Fruit fly (Drosophila melanogaster) whole organism, embryonic: ENCODE data around the gene Cpr5C.
A peak's percentile ranks its signal among the peaks of the same experiment; 100 is the strongest.

Source experiments
- ATbp ChIP-seq: fragments of 200-800 bp; sonication (Bioruptor generic); optimal IDR thresholded peaks from 2 replicates; lab custom pipeline; 2017; ENCODE audit warnings: missing biosample characterization, mild to moderate bottlenecking, missing genetic modification characterization, missing genetic modification reagents
- Asciz ChIP-seq: fragments of 200-800 bp; sonication (Bioruptor generic); optimal IDR thresholded peaks from 2 replicates; lab custom pipeline; 2017; ENCODE audit warnings: missing biosample characterization, mild to moderate bottlenecking, missing genetic modification characterization, missing genetic modification reagents
- Atf6 ChIP-seq: fragments of 200-800 bp; sonication (Bioruptor generic); IDR thresholded peaks from 2 replicates; pipeline ENCODE4 v1.3.6; 2022; ENCODE audit warnings: missing biosample characterization, missing genetic modification characterization
- Awh ChIP-seq: fragments of 200-800 bp; sonication (Bioruptor generic); IDR thresholded peaks from 2 replicates; pipeline ENCODE4, ENCODE4 v1.3.6; 2022; ENCODE audit warnings: missing biosample characterization, missing genetic modification characterization
- C15 ChIP-seq: fragments of 200-800 bp; sonication (Bioruptor generic); IDR thresholded peaks from 3 replicates; pipeline ENCODE4 v1.3.6; 2022; ENCODE audit warnings: missing biosample characterization, missing genetic modification characterization
- CG11695 ChIP-seq: fragments of 200-800 bp; sonication (Bioruptor generic); IDR thresholded peaks from 3 replicates; pipeline ENCODE4 v1.3.6; 2022; ENCODE audit warnings: missing biosample characterization, missing genetic modification characterization
- CG11696 ChIP-seq: fragments of 200-800 bp; sonication (Bioruptor generic); IDR thresholded peaks from 2 replicates; pipeline ENCODE4 v1.3.6; 2022; ENCODE audit warnings: missing biosample characterization, missing genetic modification characterization
- CG12659 ChIP-seq: fragments of 200-800 bp; sonication (Bioruptor generic); optimal IDR thresholded peaks from 3 replicates; lab custom pipeline; 2017; ENCODE audit warnings: mild to moderate bottlenecking, missing biosample characterization, missing genetic modification reagents, missing genetic modification characterization
- CG14667 ChIP-seq: fragments of 200-800 bp; sonication (Bioruptor generic); IDR thresholded peaks from 2 replicates; pipeline ENCODE4 v1.3.6; 2022; ENCODE audit warnings: missing biosample characterization, missing genetic modification characterization
- CG17328 ChIP-seq: fragments of 200-800 bp; sonication (Bioruptor generic); IDR thresholded peaks from 2 replicates; pipeline ENCODE4 v1.3.6; 2022; ENCODE audit warnings: missing biosample characterization, missing genetic modification characterization
- CG1832 ChIP-seq: fragments of 200-800 bp; sonication (Bioruptor generic); optimal IDR thresholded peaks from 2 replicates; lab custom pipeline; 2017; ENCODE audit warnings: missing biosample characterization, mild to moderate bottlenecking, missing genetic modification characterization, inconsistent platforms
- CG2199 ChIP-seq: fragments of 200-800 bp; sonication (Bioruptor generic); IDR thresholded peaks from 3 replicates; pipeline ENCODE4 v1.3.6; 2022; ENCODE audit warnings: missing biosample characterization, missing genetic modification characterization
- CG2875 ChIP-seq: fragments of 200-800 bp; sonication (Bioruptor generic); optimal IDR thresholded peaks from 2 replicates; lab custom pipeline; 2017; ENCODE audit warnings: missing biosample characterization, mild to moderate bottlenecking, missing genetic modification characterization, missing genetic modification reagents
- CG30020 ChIP-seq: fragments of 200-800 bp; optimal IDR thresholded peaks from 2 replicates; lab custom pipeline; 2019; ENCODE audit warnings: missing biosample characterization, mild to moderate bottlenecking, missing genetic modification characterization, moderate library complexity
- CG4328 ChIP-seq: fragments of 200-800 bp; sonication (Bioruptor generic); optimal IDR thresholded peaks from 3 replicates; lab custom pipeline; 2017; ENCODE audit warnings: missing biosample characterization, missing genetic modification reagents, missing genetic modification characterization
- CG4730 ChIP-seq: fragments of 200-800 bp; sonication (Bioruptor generic); IDR thresholded peaks from 2 replicates; pipeline ENCODE4 v1.3.6; 2022; ENCODE audit warnings: missing biosample characterization, missing genetic modification characterization
- CG6791 ChIP-seq: fragments of 200-800 bp; sonication (Bioruptor generic); IDR thresholded peaks from 3 replicates; pipeline ENCODE4 v1.3.6; 2022; ENCODE audit warnings: missing biosample characterization, missing genetic modification characterization; ENCODE audit not compliant: partially characterized antibody
- CG6854 ChIP-seq: fragments of 200-800 bp; sonication (Bioruptor generic); optimal IDR thresholded peaks from 3 replicates; lab custom pipeline; 2017; ENCODE audit warnings: missing biosample characterization, mild to moderate bottlenecking, missing genetic modification characterization
- CG7987 ChIP-seq: fragments of 200-800 bp; sonication (Bioruptor generic); optimal IDR thresholded peaks from 2 replicates; lab custom pipeline; 2018; ENCODE audit warnings: missing biosample characterization, mild to moderate bottlenecking, missing genetic modification characterization, moderate library complexity
- D19B ChIP-seq: fragments of 200-800 bp; sonication (Bioruptor generic); optimal IDR thresholded peaks from 2 replicates; lab custom pipeline; 2017; ENCODE audit warnings: missing biosample characterization, mild to moderate bottlenecking, missing genetic modification characterization
- Dip3 ChIP-seq: fragments of 200-800 bp; sonication (Bioruptor generic); optimal IDR thresholded peaks from 3 replicates; lab custom pipeline; 2016; ENCODE audit warnings: missing biosample characterization, missing genetic modification characterization
- Eip74EF ChIP-seq, 2 experiments: fragments of 200-800 bp in 1 of 2; fragments of >200 bp in 1 of 2; sonication (Bioruptor generic) in 1 of 2; optimal IDR thresholded peaks; 2 replicates each; lab custom pipeline; 2017 to 2019; ENCODE audit warnings: missing biosample characterization in 2 of 2, missing genetic modification characterization in 2 of 2, mild to moderate bottlenecking in 1 of 2, moderate library complexity in 1 of 2
- Hey ChIP-seq: fragments of 200-800 bp; sonication (Bioruptor generic); optimal IDR thresholded peaks from 3 replicates; lab custom pipeline; 2018; ENCODE audit warnings: missing biosample characterization, mild to moderate bottlenecking, missing genetic modification characterization
- Mrtf ChIP-seq: fragments of 200-800 bp; sonication (Bioruptor generic); IDR thresholded peaks from 3 replicates; pipeline ENCODE4 v1.3.6; 2022; ENCODE audit warnings: missing biosample characterization, missing genetic modification characterization
- Myb ChIP-seq: fragments of 200-800 bp; sonication (Bioruptor generic); optimal IDR thresholded peaks from 2 replicates; lab custom pipeline; 2016; ENCODE audit warnings: missing biosample characterization, missing genetic modification characterization
- TFAM ChIP-seq: fragments of 200-800 bp; sonication (Bioruptor generic); optimal IDR thresholded peaks from 2 replicates; lab custom pipeline; 2017; ENCODE audit warnings: missing biosample characterization, missing genetic modification characterization, inconsistent platforms
- Tbp ChIP-seq: fragments of >200 bp; optimal IDR thresholded peaks from 2 replicates; lab custom pipeline; 2018; ENCODE audit warnings: missing biosample characterization, missing genetic modification characterization
- ase ChIP-seq: fragments of 200-800 bp; sonication (Bioruptor generic); IDR thresholded peaks from 3 replicates; pipeline ENCODE4 v1.3.6; 2022; ENCODE audit warnings: missing biosample characterization, missing genetic modification characterization
- crc ChIP-seq: fragments of 200-800 bp; sonication (Bioruptor generic); optimal IDR thresholded peaks from 2 replicates; lab custom pipeline; 2016; ENCODE audit warnings: missing biosample characterization, missing genetic modification characterization
- emc ChIP-seq: fragments of 200-800 bp; sonication (Bioruptor generic); optimal IDR thresholded peaks from 2 replicates; lab custom pipeline; 2016; ENCODE audit warnings: missing biosample characterization, missing genetic modification characterization
- ems ChIP-seq: fragments of 200-800 bp; sonication (Bioruptor generic); optimal IDR thresholded peaks from 3 replicates; lab custom pipeline; 2016; ENCODE audit warnings: missing biosample characterization, missing genetic modification characterization
- fd64A ChIP-seq: fragments of 200-800 bp; sonication (Bioruptor generic); optimal IDR thresholded peaks from 3 replicates; lab custom pipeline; 2018; ENCODE audit warnings: missing biosample characterization, mild to moderate bottlenecking, missing genetic modification characterization
- fd96Cb ChIP-seq: fragments of 200-800 bp; sonication (Bioruptor generic); optimal IDR thresholded peaks from 2 replicates; lab custom pipeline; 2018; ENCODE audit warnings: missing biosample characterization, mild to moderate bottlenecking, missing genetic modification characterization, moderate library complexity
- gem ChIP-seq: fragments of 200-800 bp; sonication (Bioruptor generic); optimal IDR thresholded peaks from 2 replicates; lab custom pipeline; 2019; ENCODE audit warnings: missing biosample characterization, mild to moderate bottlenecking, missing genetic modification characterization, moderate library complexity
- kay ChIP-seq: fragments of 200-800 bp; sonication (Bioruptor generic); optimal IDR thresholded peaks from 2 replicates; lab custom pipeline; 2016; ENCODE audit warnings: missing biosample characterization, missing genetic modification characterization
- mam ChIP-seq: fragments of 200-800 bp; sonication (Bioruptor generic); optimal IDR thresholded peaks from 3 replicates; lab custom pipeline; 2016; ENCODE audit warnings: missing biosample characterization, missing genetic modification characterization
- mirr ChIP-seq: fragments of 200-800 bp; sonication (Bioruptor generic); optimal IDR thresholded peaks from 3 replicates; lab custom pipeline; 2018; ENCODE audit warnings: missing biosample characterization, mild to moderate bottlenecking, missing genetic modification characterization
- nerfin-1 ChIP-seq: fragments of 200-800 bp; sonication (Bioruptor generic); optimal IDR thresholded peaks from 3 replicates; lab custom pipeline; 2019; ENCODE audit warnings: missing biosample characterization, mild to moderate bottlenecking, missing genetic modification characterization, moderate library complexity
- nmo ChIP-seq: fragments of 200-800 bp; sonication (Bioruptor generic); optimal IDR thresholded peaks from 2 replicates; lab custom pipeline; 2018; ENCODE audit warnings: missing biosample characterization, mild to moderate bottlenecking, missing genetic modification characterization, moderate library complexity
- onecut ChIP-seq: fragments of 200-800 bp; sonication (Bioruptor generic); IDR thresholded peaks from 2 replicates; pipeline ENCODE4 v1.3.6; 2022; ENCODE audit warnings: missing biosample characterization, missing genetic modification characterization
- pan ChIP-seq, 4 experiments: fragments of >200 bp in 3 of 4; fragments of 200-800 bp in 1 of 4; sonication (Bioruptor generic) in 1 of 4; optimal IDR thresholded peaks in 3 of 4; IDR thresholded peaks in 1 of 4; 2 replicates each; pipeline versions ENCODE4 v1.3.6 to Lab custom; 2017 to 2022; ENCODE audit warnings: missing biosample characterization in 2 of 4, missing genetic modification characterization in 2 of 4, mixed read lengths in 1 of 4
- pum ChIP-seq: fragments of 200-800 bp; sonication (Bioruptor generic); optimal IDR thresholded peaks from 2 replicates; lab custom pipeline; 2016; ENCODE audit warnings: missing biosample characterization, missing genetic modification characterization
- ro ChIP-seq: fragments of 200-800 bp; sonication (Bioruptor generic); IDR thresholded peaks from 2 replicates; pipeline ENCODE4 v1.3.6; 2022; ENCODE audit warnings: missing biosample characterization, missing genetic modification characterization
- sima ChIP-seq: fragments of 200-800 bp; sonication (Bioruptor generic); optimal IDR thresholded peaks from 2 replicates; lab custom pipeline; 2016; ENCODE audit warnings: missing biosample characterization, missing genetic modification characterization
- stc ChIP-seq: fragments of 200-800 bp; sonication (Bioruptor generic); IDR thresholded peaks from 2 replicates; pipeline ENCODE4 v1.3.6; 2022; ENCODE audit warnings: missing biosample characterization, missing genetic modification characterization
- tna ChIP-seq: fragments of 200-800 bp; sonication (Bioruptor generic); IDR thresholded peaks from 2 replicates; pipeline ENCODE4 v1.3.6; 2022; ENCODE audit warnings: missing biosample characterization, missing genetic modification characterization; ENCODE audit not compliant: partially characterized antibody
- zen2 ChIP-seq: fragments of 200-800 bp; sonication (Bioruptor generic); IDR thresholded peaks from 3 replicates; pipeline ENCODE4 v1.3.6; 2022; ENCODE audit warnings: missing biosample characterization, missing genetic modification characterization; ENCODE audit not compliant: partially characterized antibody

Cpr5C gene

DNA sequence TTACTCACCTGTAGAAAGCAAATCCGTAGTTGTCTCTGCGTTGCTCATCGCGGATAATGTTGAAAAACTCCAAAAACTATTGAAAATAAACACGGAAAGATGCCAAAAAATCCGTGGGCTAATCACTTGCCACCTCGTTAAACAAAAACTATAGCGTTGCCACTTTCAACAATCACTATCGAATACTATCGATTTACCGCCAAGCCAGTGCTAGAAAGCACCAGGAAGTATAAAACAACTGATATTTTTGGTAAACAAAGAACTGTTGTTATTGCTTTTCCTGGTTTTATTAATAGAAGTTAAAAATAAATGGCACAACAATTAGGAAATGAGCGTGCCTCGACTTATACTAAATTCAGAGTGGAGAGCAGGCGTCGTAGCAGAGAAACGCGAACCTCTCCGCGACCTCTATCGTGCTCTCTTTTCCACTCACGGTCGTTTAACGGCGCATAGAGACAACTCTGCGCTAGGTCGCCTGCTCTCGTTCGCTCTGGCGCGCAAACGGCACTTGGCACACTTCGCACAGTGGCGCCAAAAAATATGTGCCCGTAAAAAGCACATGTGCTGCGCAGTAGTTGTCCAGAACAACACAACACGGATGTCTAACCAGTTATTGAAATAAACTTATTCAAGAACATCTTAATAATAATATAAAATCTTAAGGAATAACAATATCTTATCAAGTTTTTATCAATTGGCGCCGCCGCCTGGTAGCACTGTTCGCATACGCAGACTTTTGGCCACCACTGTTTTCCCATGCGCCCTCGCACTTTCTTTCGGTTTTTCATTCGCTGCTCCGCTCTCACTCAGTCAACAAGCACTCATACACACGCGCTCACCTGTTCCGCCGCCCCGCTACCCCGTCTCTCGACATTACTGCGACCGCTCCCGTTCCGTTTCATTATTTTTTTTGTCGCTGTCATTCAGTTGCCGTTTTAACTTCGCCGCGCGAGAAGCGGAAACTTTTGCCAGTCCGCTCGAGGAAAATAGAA, 49.3 kb upstream of the Cpr5C start, which contains the start of the genes lin-52 and CG15771 (continued):
- TF ChIP-seq CG6791 (GFP tag; lab: Robert Waterston, UW) (peak; percentile 57; the same call in 2 of the 3 replicates), Dip3 (GFP tag; lab: Kevin White, UChicago) (peak; percentile 70), onecut (GFP tag; lab: Robert Waterston, UW) (peak; percentile 91), C15 (GFP tag; lab: Robert Waterston, UW) (peak; percentile 87), ase (peak; percentile 92), nmo (GFP tag; lab: Kevin White, UChicago) (peak; percentile 94), Atf6 (peak; percentile 97), ems (peak; percentile 74), Eip74EF (GFP tag; optimal IDR thresholded peaks at IDR 0.05; lab: Kevin White, UChicago) (peak in 1 of 2 experiments; percentile 94), mirr (GFP tag; lab: Kevin White, UChicago) (peak; percentile 91), Awh (GFP tag; lab: Robert Waterston, UW) (peak; percentile 90), CG7987 (GFP tag; lab: Kevin White, UChicago) (peak; percentile 79), CG1832 (GFP tag; lab: Kevin White, UChicago) (peak; percentile 85), ATbp (GFP tag; lab: Kevin White, UChicago) (peak; percentile 95), fd64A (peak; percentile 87), Hey (tag; lab: Kevin White, UChicago) (peak; percentile 81), Asciz (GFP tag; lab: Kevin White, UChicago) (peak; percentile 91), ro (peak; percentile 87), zen2 (GFP tag; lab: Robert Waterston, UW) (no peak; the same call in 2 of the 3 replicates), gem (tag; lab: Kevin White, UChicago) (peak; percentile 96), Tbp (GFP tag; lab: Kevin White, UChicago) (no peak), nerfin-1 (tag; lab: Kevin White, UChicago) (peak; percentile 91), CG6854 (GFP tag; lab: Kevin White, UChicago) (peak; percentile 95), CG11696 (GFP tag; lab: Robert Waterston, UW) (peak; percentile 75; the same call in 1 of the 2 replicates), CG2199 (GFP tag; lab: Robert Waterston, UW) (peak; percentile 93), CG2875 (peak; percentile 91), CG30020 (tag; lab: Kevin White, UChicago) (peak; percentile 78), mam (GFP tag; lab: Kevin White, UChicago) (peak; percentile 72), Mrtf (peak; percentile 94), CG4730 (GFP tag; lab: Robert Waterston, UW) (peak; percentile 91), pum (GFP tag; lab: Kevin White, UChicago) (peak; percentile 72), tna (GFP tag; lab: Robert Waterston, UW) (no peak), emc (GFP tag; lab: Kevin White, UChicago) (peak; percentile 39), TFAM (peak; percentile 49), CG17328 (peak; percentile 91), CG14667 (GFP tag; lab: Robert Waterston, UW) (peak; percentile 93), D19B (peak; percentile 89), kay (GFP tag; lab: Kevin White, UChicago) (peak; percentile 80), CG4328 (GFP tag; lab: Kevin White, UChicago) (peak; percentile 97), fd96Cb (tag; lab: Kevin White, UChicago) (peak; percentile 92), pan (optimal IDR thresholded peaks at IDR 0.05; lab: Kevin White, UChicago) (no peak), pan (GFP tag; optimal IDR thresholded peaks at IDR 0.05 in 1 of 2, IDR thresholded peaks at IDR 0.05 in 1 of 2) (peak in 1 of 2 experiments; percentile 94), CG11695 (GFP tag; lab: Robert Waterston, UW) (peak; percentile 97), crc (GFP tag; lab: Kevin White, UChicago) (peak; percentile 51), sima (GFP tag; lab: Kevin White, UChicago) (no peak), stc (GFP tag; lab: Robert Waterston, UW) (peak; percentile 91), CG12659 (peak; percentile 97), Myb (GFP tag; lab: Kevin White, UChicago) (peak; percentile 64)
